Worm (Caenorhabditis elegans): ENCODE measurements around the gene clec-141.

clec-141 gene

DNA sequence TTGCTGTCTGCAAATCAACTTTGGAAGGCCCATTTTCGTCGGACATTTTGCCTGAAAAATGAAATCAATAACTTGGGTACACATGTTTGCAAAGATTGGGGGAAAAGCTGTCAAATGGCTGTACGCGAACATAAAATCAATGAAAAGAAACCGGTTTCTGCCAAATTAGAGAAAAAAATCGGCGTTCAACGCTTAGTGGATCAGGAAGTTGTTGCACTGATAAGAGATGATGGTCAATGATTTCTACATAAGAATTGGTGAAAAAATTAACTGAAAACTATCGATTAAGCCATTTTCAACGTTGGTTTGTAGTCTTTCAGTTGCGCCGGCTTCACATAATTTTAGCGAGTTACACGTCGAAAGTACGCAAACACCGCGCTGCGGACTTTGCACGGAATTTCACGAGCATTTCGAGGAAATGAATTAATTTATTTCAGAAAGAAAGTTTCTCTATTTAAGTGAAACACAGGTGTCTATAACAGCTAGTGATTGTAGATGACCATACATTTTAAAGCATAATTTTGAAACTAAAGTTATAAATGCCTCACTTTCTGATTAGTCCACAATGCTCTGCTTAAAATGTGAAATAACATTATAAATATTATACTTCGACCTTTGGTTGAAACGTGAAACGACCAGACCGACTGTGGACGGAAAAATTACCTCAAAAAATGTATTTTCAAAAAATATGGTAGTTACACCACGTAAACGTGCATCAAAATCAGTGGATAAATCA, 22.2 kb upstream of the clec-141 start, which contains the start of the genes F07F6.4 and F07F6.2 (continued):
- TF ChIP-seq pax-3 (tag; optimal IDR thresholded peaks at IDR 0.05) (no peak), aly-2 (tag; optimal IDR thresholded peaks at IDR 0.05) (no peak), ama-1 (optimal IDR thresholded peaks at IDR 0.05) (no peak), Y116A8C.19 (tag; optimal IDR thresholded peaks at IDR 0.05; ENCODE audit: borderline replicate concordance) (no peak), nhr-12 (tag; optimal IDR thresholded peaks at IDR 0.05) (no peak), elt-2 (tag; optimal IDR thresholded peaks at IDR 0.05) (no peak), nhr-19 (GFP tag; conservative IDR thresholded peaks at IDR 0.05) (no peak), nhr-76 (tag; optimal IDR thresholded peaks at IDR 0.05) (no peak), tlp-1 (tag; optimal IDR thresholded peaks at IDR 0.05) (no peak), hpl-2 (GFP tag; optimal IDR thresholded peaks at IDR 0.05) (no peak), ztf-11 (tag; optimal IDR thresholded peaks at IDR 0.05) (no peak), sptf-1 (tag; optimal IDR thresholded peaks at IDR 0.05) (no peak), vab-15 (tag; optimal IDR thresholded peaks at IDR 0.05) (no peak), ceh-8 (GFP tag; optimal IDR thresholded peaks at IDR 0.05) (no peak), nhr-84 (tag; optimal IDR thresholded peaks at IDR 0.05) (no peak), fos-1 (tag; optimal IDR thresholded peaks at IDR 0.05) (no peak), mdl-1 (tag; optimal IDR thresholded peaks at IDR 0.05) (no peak), blmp-1 (tag; optimal IDR thresholded peaks at IDR 0.05) (peak; percentile 34), dsc-1 (tag; optimal IDR thresholded peaks at IDR 0.05) (no peak), ces-1 (GFP tag; optimal IDR thresholded peaks at IDR 0.05) (no peak), xbp-1 (tag; optimal IDR thresholded peaks at IDR 0.05) (peak; percentile 68), fkh-8 (tag; optimal IDR thresholded peaks at IDR 0.05) (no peak), nhr-28 (tag; optimal IDR thresholded peaks at IDR 0.05) (no peak), C34B4.2 (tag; optimal IDR thresholded peaks at IDR 0.05) (no peak), egl-13 (tag; optimal IDR thresholded peaks at IDR 0.05) (no peak), mef-2 (tag; optimal IDR thresholded peaks at IDR 0.05) (no peak), hlh-4 (tag; optimal IDR thresholded peaks at IDR 0.05) (no peak), lin-14 (GFP tag; optimal IDR thresholded peaks at IDR 0.05) (no peak), sup-37 (GFP tag; optimal IDR thresholded peaks at IDR 0.05) (no peak), lin-35 (GFP tag; optimal IDR thresholded peaks at IDR 0.05) (peak; percentile 44 to 63), ceh-82 (tag; optimal IDR thresholded peaks at IDR 0.05) (peak in 1 of 3 experiments; percentile 31), irx-1 (tag; optimal IDR thresholded peaks at IDR 0.05) (no peak), pqm-1 (tag; optimal IDR thresholded peaks at IDR 0.05) (no peak), skn-1 (tag; optimal IDR thresholded peaks at IDR 0.05) (peak; percentile 19), sox-4 (tag; optimal IDR thresholded peaks at IDR 0.05) (no peak), snpc-4 (tag; optimal IDR thresholded peaks at IDR 0.05) (no peak), lin-15B (tag; optimal IDR thresholded peaks at IDR 0.05) (no peak), swsn-7 (tag; optimal IDR thresholded peaks at IDR 0.05) (no peak), nhr-77 (tag; optimal IDR thresholded peaks at IDR 0.05) (no peak), snu-23 (GFP tag; optimal IDR thresholded peaks at IDR 0.05) (no peak), rnt-1 (tag; optimal IDR thresholded peaks at IDR 0.05) (peak; percentile 20), unc-98 (GFP tag; IDR thresholded peaks at IDR 0.05) (no peak), zip-4 (GFP tag; optimal IDR thresholded peaks at IDR 0.05) (no peak), lir-3 (tag; optimal IDR thresholded peaks at IDR 0.05; ENCODE audit: poor library complexity) (no peak), unc-30 (tag; optimal IDR thresholded peaks at IDR 0.05) (no peak)

All from whole organism, L1 larva.